Fruit fly (Drosophila melanogaster) whole organism, embryonic: ENCODE data around the gene goe.

Source experiments
- Bdp1 ChIP-seq: fragments of 200-800 bp; sonication (Bioruptor generic); optimal IDR thresholded peaks from 3 replicates; lab custom pipeline; 2016; ENCODE audit warnings: missing biosample characterization, missing genetic modification characterization
- C15 ChIP-seq: fragments of 200-800 bp; sonication (Bioruptor generic); IDR thresholded peaks from 3 replicates; pipeline ENCODE4 v1.3.6; 2022; ENCODE audit warnings: missing biosample characterization, missing genetic modification characterization
- CG10543 ChIP-seq: fragments of 200-800 bp; sonication (Bioruptor generic); optimal IDR thresholded peaks from 3 replicates; lab custom pipeline; 2017; ENCODE audit warnings: missing biosample characterization, mild to moderate bottlenecking, missing genetic modification characterization, moderate library complexity
- CG11456 ChIP-seq: fragments of 200-800 bp; sonication (Bioruptor generic); IDR thresholded peaks from 3 replicates; pipeline ENCODE4 v1.3.6; 2022; ENCODE audit warnings: missing biosample characterization, missing genetic modification characterization
- CG11504 ChIP-seq: fragments of 200-800 bp; sonication (Bioruptor generic); optimal IDR thresholded peaks from 3 replicates; lab custom pipeline; 2019; ENCODE audit warnings: missing biosample characterization, mild to moderate bottlenecking, missing genetic modification characterization, moderate library complexity
- CG12071 ChIP-seq: fragments of 200-800 bp; sonication (Bioruptor generic); optimal IDR thresholded peaks from 3 replicates; lab custom pipeline; 2018; ENCODE audit warnings: missing biosample characterization, mild to moderate bottlenecking, missing genetic modification characterization
- CG12659 ChIP-seq: fragments of 200-800 bp; sonication (Bioruptor generic); optimal IDR thresholded peaks from 3 replicates; lab custom pipeline; 2017; ENCODE audit warnings: mild to moderate bottlenecking, missing biosample characterization, missing genetic modification reagents, missing genetic modification characterization
- CG13287 ChIP-seq: fragments of 200-800 bp; sonication (Bioruptor generic); IDR thresholded peaks from 2 replicates; pipeline ENCODE4 v1.3.6; 2022; ENCODE audit warnings: missing biosample characterization, missing genetic modification characterization; ENCODE audit not compliant: partially characterized antibody
- CG13624 ChIP-seq: fragments of 200-800 bp; sonication (Bioruptor generic); optimal IDR thresholded peaks from 2 replicates; lab custom pipeline; 2016; ENCODE audit warnings: missing biosample characterization, missing genetic modification characterization
- CG15514 ChIP-seq: fragments of 200-800 bp; sonication (Bioruptor generic); optimal IDR thresholded peaks from 3 replicates; lab custom pipeline; 2017; ENCODE audit warnings: missing biosample characterization, missing genetic modification characterization, mild to moderate bottlenecking, moderate library complexity, missing genetic modification reagents
- CG15696 ChIP-seq: fragments of 200-800 bp; sonication (Bioruptor generic); optimal IDR thresholded peaks from 2 replicates; lab custom pipeline; 2019; ENCODE audit warnings: missing biosample characterization, mild to moderate bottlenecking, missing genetic modification characterization, moderate library complexity
- CG17385 ChIP-seq: fragments of 200-800 bp; sonication (Bioruptor generic); optimal IDR thresholded peaks from 3 replicates; lab custom pipeline; 2018; ENCODE audit warnings: missing biosample characterization, mild to moderate bottlenecking, missing genetic modification characterization
- CG1832 ChIP-seq: fragments of 200-800 bp; sonication (Bioruptor generic); optimal IDR thresholded peaks from 2 replicates; lab custom pipeline; 2017; ENCODE audit warnings: missing biosample characterization, mild to moderate bottlenecking, missing genetic modification characterization, inconsistent platforms
- CG5245 ChIP-seq: fragments of 200-800 bp; sonication (Bioruptor generic); optimal IDR thresholded peaks from 3 replicates; lab custom pipeline; 2016; ENCODE audit warnings: missing biosample characterization, missing genetic modification characterization
- CG6272 ChIP-seq: fragments of 200-800 bp; sonication (Bioruptor generic); IDR thresholded peaks from 2 replicates; pipeline ENCODE4 v1.3.6; 2022; ENCODE audit warnings: missing biosample characterization, missing genetic modification characterization
- CG6765 ChIP-seq: fragments of 200-800 bp; sonication (Bioruptor generic); optimal IDR thresholded peaks from 3 replicates; lab custom pipeline; 2017; ENCODE audit warnings: missing biosample characterization, mild to moderate bottlenecking, missing genetic modification characterization
- CG7271 ChIP-seq: fragments of 200-800 bp; sonication (Bioruptor generic); optimal IDR thresholded peaks from 2 replicates; lab custom pipeline; 2018; ENCODE audit warnings: missing biosample characterization, mild to moderate bottlenecking, missing genetic modification characterization, moderate library complexity
- CG7928 ChIP-seq: fragments of 200-800 bp; sonication (Bioruptor generic); optimal IDR thresholded peaks from 2 replicates; lab custom pipeline; 2017; ENCODE audit warnings: missing biosample characterization, mild to moderate bottlenecking, missing genetic modification characterization
- CG8089 ChIP-seq: fragments of 200-800 bp; sonication (Bioruptor generic); optimal IDR thresholded peaks from 3 replicates; lab custom pipeline; 2016; ENCODE audit warnings: missing biosample characterization, missing genetic modification characterization
- D19B ChIP-seq: fragments of 200-800 bp; sonication (Bioruptor generic); optimal IDR thresholded peaks from 2 replicates; lab custom pipeline; 2017; ENCODE audit warnings: missing biosample characterization, mild to moderate bottlenecking, missing genetic modification characterization
- Doc2 ChIP-seq: fragments of 200-800 bp; sonication (Bioruptor generic); IDR thresholded peaks from 2 replicates; pipeline ENCODE4 v1.3.6; 2022; ENCODE audit warnings: missing biosample characterization, missing genetic modification characterization
- Drgx ChIP-seq: fragments of 200-800 bp; sonication (Bioruptor generic); IDR thresholded peaks from 2 replicates; pipeline ENCODE4 v1.3.6; 2022; ENCODE audit warnings: missing biosample characterization, missing genetic modification characterization
- E2f2 ChIP-seq: fragments of 200-800 bp; sonication (Bioruptor generic); IDR thresholded peaks from 2 replicates; pipeline ENCODE4 v1.3.6; 2022; ENCODE audit warnings: missing biosample characterization, missing genetic modification characterization
- Fer3 ChIP-seq: fragments of 200-800 bp; sonication (Bioruptor generic); optimal IDR thresholded peaks from 2 replicates; lab custom pipeline; 2018; ENCODE audit warnings: missing biosample characterization, mild to moderate bottlenecking, missing genetic modification characterization, moderate library complexity
- H2.0 ChIP-seq: fragments of 200-800 bp; sonication (Bioruptor generic); IDR thresholded peaks from 2 replicates; pipeline ENCODE4 v1.3.6; 2022; ENCODE audit warnings: missing biosample characterization, missing genetic modification characterization
- Hmx ChIP-seq: fragments of 200-800 bp; sonication (Bioruptor generic); optimal IDR thresholded peaks from 2 replicates; lab custom pipeline; 2016; ENCODE audit warnings: missing biosample characterization, missing genetic modification characterization
- MESR4 ChIP-seq: fragments of 200-800 bp; sonication (Bioruptor generic); optimal IDR thresholded peaks from 2 replicates; lab custom pipeline; 2018; ENCODE audit warnings: missing biosample characterization, mild to moderate bottlenecking, missing genetic modification characterization, moderate library complexity
- Med ChIP-seq: fragments of 200-800 bp; sonication (Bioruptor generic); peaks from one replicate; lab custom pipeline; 2016; ENCODE audit warnings: missing biosample characterization, missing genetic modification characterization, mild to moderate bottlenecking, inconsistent platforms, moderate library complexity
- Mes4 ChIP-seq: fragments of 200-800 bp; sonication (Bioruptor generic); optimal IDR thresholded peaks from 2 replicates; lab custom pipeline; 2016; ENCODE audit warnings: missing biosample characterization, missing genetic modification characterization
- NK7.1 ChIP-seq: fragments of 200-800 bp; sonication (Bioruptor generic); optimal IDR thresholded peaks from 3 replicates; lab custom pipeline; 2016; ENCODE audit warnings: missing biosample characterization, missing genetic modification characterization
- NfI ChIP-seq: fragments of 200-800 bp; sonication (Bioruptor generic); optimal IDR thresholded peaks from 3 replicates; lab custom pipeline; 2018; ENCODE audit warnings: missing biosample characterization, mild to moderate bottlenecking, missing genetic modification characterization, moderate library complexity
- Rfx ChIP-seq: fragments of 200-800 bp; sonication (Bioruptor generic); IDR thresholded peaks from 2 replicates; pipeline ENCODE4 v1.3.6; 2022; ENCODE audit warnings: missing biosample characterization, missing genetic modification characterization
- Ssrp ChIP-seq: fragments of 200-800 bp; sonication (Bioruptor generic); optimal IDR thresholded peaks from 2 replicates; lab custom pipeline; 2018; ENCODE audit warnings: missing biosample characterization, mild to moderate bottlenecking, missing genetic modification characterization, moderate library complexity
- az2 ChIP-seq: fragments of 200-800 bp; sonication (Bioruptor generic); optimal IDR thresholded peaks from 3 replicates; lab custom pipeline; 2016; ENCODE audit warnings: missing biosample characterization, missing genetic modification characterization
- bab2 ChIP-seq: fragments of 200-800 bp; sonication (Bioruptor generic); optimal IDR thresholded peaks from 2 replicates; lab custom pipeline; 2016; ENCODE audit warnings: missing biosample characterization, missing genetic modification characterization
- bsh ChIP-seq, 2 experiments: fragments of 200-800 bp; sonication (Bioruptor generic); optimal IDR thresholded peaks; 2 replicates each; lab custom pipeline; 2017 to 2018; ENCODE audit warnings: mild to moderate bottlenecking in 2 of 2, missing biosample characterization in 2 of 2, missing genetic modification characterization in 2 of 2, moderate library complexity in 1 of 2
- cg ChIP-seq: fragments of 200-800 bp; sonication (Bioruptor generic); optimal IDR thresholded peaks from 3 replicates; lab custom pipeline; 2019; ENCODE audit warnings: missing biosample characterization, mild to moderate bottlenecking, missing genetic modification characterization, moderate library complexity
- chm ChIP-seq: fragments of 200-800 bp; sonication (Bioruptor generic); IDR thresholded peaks from 2 replicates; pipeline ENCODE4 v1.3.6; 2022; ENCODE audit warnings: missing biosample characterization, missing genetic modification characterization
- fd3F ChIP-seq: fragments of 200-800 bp; sonication (Bioruptor generic); optimal IDR thresholded peaks from 2 replicates; lab custom pipeline; 2018; ENCODE audit warnings: missing biosample characterization, mild to moderate bottlenecking, missing genetic modification characterization, moderate library complexity
- gcm2 ChIP-seq: fragments of 200-800 bp; sonication (Bioruptor generic); optimal IDR thresholded peaks from 2 replicates; lab custom pipeline; 2016; ENCODE audit warnings: missing biosample characterization, missing genetic modification characterization
- jumu ChIP-seq: fragments of 200-800 bp; sonication (Bioruptor generic); optimal IDR thresholded peaks from 3 replicates; lab custom pipeline; 2016; ENCODE audit warnings: missing biosample characterization, missing genetic modification characterization
- knrl ChIP-seq: fragments of 200-800 bp; sonication (Bioruptor generic); IDR thresholded peaks from 3 replicates; pipeline ENCODE4 v1.3.6; 2022; ENCODE audit warnings: missing biosample characterization, missing genetic modification characterization; ENCODE audit not compliant: partially characterized antibody
- lilli ChIP-seq: fragments of 200-800 bp; sonication (Bioruptor generic); optimal IDR thresholded peaks from 3 replicates; lab custom pipeline; 2016; ENCODE audit warnings: missing biosample characterization, missing genetic modification characterization
- nau ChIP-seq: fragments of 200-800 bp; sonication (Bioruptor generic); optimal IDR thresholded peaks from 3 replicates; lab custom pipeline; 2017; ENCODE audit warnings: missing biosample characterization, mild to moderate bottlenecking, missing genetic modification characterization, missing genetic modification reagents
- row ChIP-seq: fragments of 200-800 bp; sonication (Bioruptor generic); IDR thresholded peaks from 3 replicates; pipeline ENCODE4 v1.3.6; 2022; ENCODE audit warnings: missing biosample characterization, missing genetic modification characterization
- sim ChIP-seq: fragments of 200-800 bp; sonication (Bioruptor generic); IDR thresholded peaks from 2 replicates; pipeline ENCODE4 v1.3.6; 2022; ENCODE audit warnings: missing biosample characterization, missing genetic modification characterization
- slbo ChIP-seq: fragments of 200-800 bp; sonication (Bioruptor generic); IDR thresholded peaks from 2 replicates; pipeline ENCODE4 v1.3.6; 2022; ENCODE audit warnings: missing biosample characterization, missing genetic modification characterization
- unc-4 ChIP-seq: fragments of 200-800 bp; sonication (Bioruptor generic); IDR thresholded peaks from 2 replicates; pipeline ENCODE4 v1.3.6; 2022; ENCODE audit warnings: missing biosample characterization, missing genetic modification characterization; ENCODE audit not compliant: partially characterized antibody
- yki ChIP-seq: fragments of >200 bp; optimal IDR thresholded peaks from 3 replicates; lab custom pipeline; 2018

goe gene

DNA sequence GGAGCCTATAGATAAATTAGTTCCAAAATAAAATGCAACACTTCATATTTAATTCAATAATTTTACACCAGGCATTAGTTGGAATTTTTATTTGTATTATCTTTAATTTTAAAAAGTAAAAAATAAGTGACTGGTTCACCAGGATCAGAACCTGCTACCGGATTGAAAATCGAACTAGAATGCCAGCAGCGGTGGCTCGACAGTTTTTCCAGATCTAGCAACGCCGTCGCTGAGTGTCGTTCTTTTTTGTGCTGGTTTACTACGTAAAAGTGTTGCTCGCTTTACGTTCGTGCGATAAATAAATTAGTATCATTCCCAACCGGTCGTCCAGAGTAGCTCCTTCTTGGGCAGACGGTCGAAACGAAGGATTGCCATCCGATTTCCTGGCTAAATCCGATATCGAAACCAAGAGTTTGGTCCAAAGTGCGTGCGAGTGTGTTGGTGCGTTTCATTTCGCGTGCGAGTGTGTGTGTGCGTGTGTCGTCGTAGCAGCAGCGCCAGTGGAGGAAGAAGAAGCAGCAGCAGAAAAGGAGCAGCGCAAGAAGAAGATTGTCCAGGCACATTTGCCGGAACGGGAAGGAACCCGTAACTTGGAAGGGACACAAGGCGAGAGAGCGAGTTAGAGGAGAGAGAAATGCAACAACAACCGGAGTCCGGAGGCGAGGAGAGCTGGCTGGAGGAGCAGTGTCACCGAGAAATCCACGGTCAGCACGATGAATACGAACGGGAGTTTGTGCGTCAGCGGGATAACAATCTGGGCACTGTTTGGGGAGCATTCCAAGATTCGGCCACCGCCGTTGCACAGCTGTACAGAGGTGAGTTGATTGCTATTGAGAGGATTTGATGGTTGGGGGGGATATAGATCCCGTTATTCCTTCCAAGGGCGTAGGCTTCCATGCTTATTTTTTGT, 40.5 kb upstream of the goe start, which contains the start of gene CG4768 (continued):
- TF ChIP-seq az2 (GFP tag; lab: Kevin White, UChicago): no peak
- peak; percentile 98 for TF ChIP-seq CG15514 (GFP tag; lab: Kevin White, UChicago)
- TF ChIP-seq Hmx (GFP tag; lab: Kevin White, UChicago): no peak
- TF ChIP-seq CG10543 (GFP tag; lab: Kevin White, UChicago): peak; percentile 30
- no peak for TF ChIP-seq CG6765 (GFP tag; lab: Kevin White, UChicago)
- TF ChIP-seq CG1832 (GFP tag; lab: Kevin White, UChicago): no peak
- peak; percentile 27; the same call in 1 of the 2 replicates for TF ChIP-seq E2f2
- no peak for TF ChIP-seq Fer3 (tag; lab: Kevin White, UChicago)
- TF ChIP-seq sim (GFP tag; lab: Robert Waterston, UW): no peak
- no peak for TF ChIP-seq fd3F (GFP tag; lab: Kevin White, UChicago)
- no peak for TF ChIP-seq jumu (GFP tag; lab: Kevin White, UChicago)
- TF ChIP-seq C15 (GFP tag; lab: Robert Waterston, UW): no peak
- TF ChIP-seq Bdp1: no peak
- TF ChIP-seq CG6272 (GFP tag; lab: Robert Waterston, UW): no peak
- TF ChIP-seq Med (GFP tag; lab: Kevin White, UChicago): peak; percentile 66
- TF ChIP-seq row (GFP tag; lab: Robert Waterston, UW): peak; percentile 73
- TF ChIP-seq CG11456 (GFP tag; lab: Robert Waterston, UW): no peak
- peak; percentile 19 for TF ChIP-seq NfI (GFP tag; lab: Kevin White, UChicago)
- TF ChIP-seq unc-4 (GFP tag; lab: Robert Waterston, UW): 0 out of 2 replicates have a peak, but pooled peaks have one; percentile 21
- TF ChIP-seq H2.0 (GFP tag; lab: Robert Waterston, UW): no peak
- TF ChIP-seq Mes4 (GFP tag; lab: Kevin White, UChicago): no peak
- no peak for TF ChIP-seq Ssrp (tag; lab: Kevin White, UChicago)
- TF ChIP-seq yki (lab: Kevin White, UChicago): no peak
- no peak for TF ChIP-seq CG7928
- TF ChIP-seq CG12071 (GFP tag; lab: Kevin White, UChicago): no peak
- no peak for TF ChIP-seq bab2 (GFP tag; lab: Kevin White, UChicago)
- 0 out of 2 replicates have a peak, but pooled peaks have one; percentile 8 for TF ChIP-seq Rfx (GFP tag; lab: Robert Waterston, UW)
- peak; percentile 85 for TF ChIP-seq MESR4 (GFP tag; lab: Kevin White, UChicago)
- TF ChIP-seq CG11504: no peak
- no peak for TF ChIP-seq CG8089
- TF ChIP-seq chm (GFP tag; lab: Robert Waterston, UW): no peak
- TF ChIP-seq lilli: no peak
- 0 out of 2 replicates have a peak, but pooled peaks have one; percentile 17 for TF ChIP-seq slbo (GFP tag; lab: Robert Waterston, UW)
- TF ChIP-seq CG17385 (GFP tag; lab: Kevin White, UChicago): peak; percentile 90
- no peak for TF ChIP-seq Doc2
- TF ChIP-seq nau: no peak
- no peak for TF ChIP-seq gcm2
- TF ChIP-seq bsh (GFP tag; optimal IDR thresholded peaks at IDR 0.05; lab: Kevin White, UChicago): no peak
- peak; percentile 16; the same call in 1 of the 2 replicates for TF ChIP-seq CG13287 (GFP tag; lab: Robert Waterston, UW)
- no peak for TF ChIP-seq CG15696 (tag; lab: Kevin White, UChicago)
- TF ChIP-seq cg (GFP tag; lab: Kevin White, UChicago): peak; percentile 86
- TF ChIP-seq CG7271 (tag; lab: Kevin White, UChicago): no peak
- no peak for TF ChIP-seq D19B (GFP tag; lab: Kevin White, UChicago)
- no peak for TF ChIP-seq NK7.1 (GFP tag; lab: Kevin White, UChicago)
- no peak for TF ChIP-seq CG5245 (GFP tag; lab: Kevin White, UChicago)
- no peak for TF ChIP-seq knrl (GFP tag; lab: Robert Waterston, UW)
- TF ChIP-seq Drgx (GFP tag; lab: Robert Waterston, UW): no peak
- peak; percentile 7 for TF ChIP-seq CG13624
- TF ChIP-seq CG12659 (GFP tag; lab: Kevin White, UChicago): peak; percentile 2
